Worm (Caenorhabditis elegans) whole organism, L2 larva: ENCODE results near the gene spp-31.

Experiments used
- alr-1 ChIP-seq: fragments of 150-350 bp; optimal IDR thresholded peaks from 2 replicates; lab custom pipeline; 2014; ENCODE audit warnings: missing biosample characterization, missing genetic modification characterization
- aly-2 ChIP-seq: fragments of 150-350 bp; optimal IDR thresholded peaks from 2 replicates; lab custom pipeline; 2014; ENCODE audit warnings: missing biosample characterization, missing genetic modification characterization
- ama-1 ChIP-seq: fragments of 150-350 bp; optimal IDR thresholded peaks from 2 replicates; lab custom pipeline; 2018; ENCODE audit warnings: inconsistent platforms
- ceh-82 ChIP-seq: fragments of 150-350 bp; optimal IDR thresholded peaks from 2 replicates; lab custom pipeline; 2014; ENCODE audit warnings: missing biosample characterization, missing genetic modification characterization
- lin-13 ChIP-seq: fragments of 150-350 bp; optimal IDR thresholded peaks from 2 replicates; lab custom pipeline; 2014; ENCODE audit warnings: missing biosample characterization, missing genetic modification reagents, missing genetic modification characterization
- lsy-2 ChIP-seq, 2 experiments: fragments of 150-350 bp in 1 of 2; sonication (generic microtip) in 1 of 2; optimal IDR thresholded peaks; 2 replicates each; lab custom pipeline; 2014 to 2017; ENCODE audit warnings: missing biosample characterization in 2 of 2, missing genetic modification characterization in 2 of 2
- nhr-11 ChIP-seq: fragments of 150-350 bp; optimal IDR thresholded peaks from 2 replicates; lab custom pipeline; 2014; ENCODE audit warnings: missing biosample characterization, missing genetic modification characterization
- unc-39 ChIP-seq: fragments of 150-350 bp; optimal IDR thresholded peaks from 2 replicates; lab custom pipeline; 2014; ENCODE audit warnings: missing biosample characterization, missing genetic modification characterization

DNA sequence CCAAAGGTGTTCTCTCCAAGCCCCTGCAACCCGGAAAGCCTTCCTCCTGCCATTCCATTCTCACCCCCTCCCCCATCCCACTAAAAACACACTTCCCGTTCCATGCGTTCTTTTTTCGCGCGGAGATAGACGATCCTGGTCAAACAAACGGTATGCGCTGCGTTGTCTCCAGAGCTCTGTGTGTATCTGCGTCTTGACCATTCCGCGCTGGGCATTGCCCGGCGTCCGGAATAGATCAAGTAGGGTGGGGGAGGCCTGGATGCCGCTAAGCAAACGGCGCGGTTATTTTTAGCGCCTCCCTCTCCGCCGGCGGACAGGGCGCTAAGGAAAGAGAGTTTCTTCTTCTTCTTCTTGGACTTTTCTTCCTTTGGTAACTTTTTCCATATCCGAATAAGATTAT, 31.1 kb upstream of the spp-31 start:
- TF ChIP-seq lin-13 (GFP tag; lab: Kevin White, UChicago) (no peak), lsy-2 (tag; optimal IDR thresholded peaks at IDR 0.05; lab: Kevin White, UChicago) (no peak), ceh-82 (tag; lab: Kevin White, UChicago) (no peak), alr-1 (no peak), ama-1 (lab: Kevin White, UChicago) (no peak), nhr-11 (tag; lab: Kevin White, UChicago) (no peak), aly-2 (no peak), unc-39 (no peak)
